Fruit fly (Drosophila melanogaster) whole organism, prepupa: Measurements from ENCODE around the gene CG8260.
A peak's percentile ranks its signal among the peaks of the same experiment; 100 is the strongest.

Source experiments
- Blimp-1 ChIP-seq: fragments of 200-800 bp; sonication (Bioruptor generic); optimal IDR thresholded peaks from 3 replicates; lab custom pipeline; 2017; ENCODE audit warnings: missing biosample characterization, missing genetic modification characterization, mild to moderate bottlenecking, moderate library complexity, missing genetic modification reagents
- CG10631 ChIP-seq: fragments of 200-800 bp; sonication (Bioruptor generic); optimal IDR thresholded peaks from 2 replicates; lab custom pipeline; 2016; ENCODE audit warnings: missing biosample characterization, missing genetic modification characterization
- CG11294 ChIP-seq: fragments of 200-800 bp; sonication (Bioruptor generic); IDR thresholded peaks from 2 replicates; pipeline ENCODE4 v1.3.6; 2022; ENCODE audit warnings: missing biosample characterization, missing genetic modification characterization
- Hr39 ChIP-seq: fragments of 200-800 bp; sonication (Bioruptor generic); optimal IDR thresholded peaks from 2 replicates; lab custom pipeline; 2016; ENCODE audit warnings: missing biosample characterization, missing genetic modification characterization
- OdsH ChIP-seq: fragments of 200-800 bp; sonication (Bioruptor generic); optimal IDR thresholded peaks from 3 replicates; lab custom pipeline; 2016; ENCODE audit warnings: missing biosample characterization, missing genetic modification characterization
- esn ChIP-seq: fragments of 200-800 bp; sonication (Bioruptor generic); optimal IDR thresholded peaks from 2 replicates; lab custom pipeline; 2016; ENCODE audit warnings: missing biosample characterization, mild to moderate bottlenecking, missing genetic modification characterization, moderate library complexity
- fkh ChIP-seq: fragments of 200-800 bp; sonication (Bioruptor generic); optimal IDR thresholded peaks from 3 replicates; lab custom pipeline; 2017; ENCODE audit warnings: missing biosample characterization, mild to moderate bottlenecking, missing genetic modification characterization, moderate library complexity
- ss ChIP-seq, 2 experiments: fragments of 200-800 bp; sonication (Bioruptor generic); optimal IDR thresholded peaks; 2 replicates in 1 of 2; 3 replicates in 1 of 2; lab custom pipeline; 2017 to 2018; ENCODE audit warnings: mild to moderate bottlenecking in 2 of 2, missing biosample characterization in 2 of 2, missing genetic modification characterization in 2 of 2, moderate library complexity in 1 of 2

Gene CG8260

DNA sequence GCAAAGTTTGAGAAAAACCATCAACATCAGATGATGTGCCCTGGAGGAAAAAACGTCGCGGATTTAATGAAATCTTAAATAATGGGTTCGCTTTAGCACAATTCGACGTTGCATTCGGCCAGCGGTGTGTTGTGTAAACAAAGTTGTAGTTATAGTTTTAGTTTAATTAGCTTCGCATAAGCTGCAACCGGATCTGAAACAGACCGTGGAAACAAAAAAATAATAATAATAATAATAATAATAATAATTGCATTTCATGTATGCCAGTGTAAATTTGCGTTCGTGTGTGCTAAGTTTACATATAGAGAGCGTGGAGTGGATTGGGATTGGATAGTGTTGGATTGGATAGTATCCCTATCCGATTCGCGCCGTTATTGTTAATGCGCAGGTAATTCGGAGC lies 48.7 kb downstream of the CG8260 start (continued):
- TF ChIP-seq Blimp-1: no peak
- TF ChIP-seq CG11294 (GFP tag; lab: Robert Waterston, UW): no peak
- TF ChIP-seq Hr39 (GFP tag; lab: Kevin White, UChicago): no peak
- no peak for TF ChIP-seq fkh (GFP tag; lab: Kevin White, UChicago)
- no peak for TF ChIP-seq OdsH (GFP tag; lab: Kevin White, UChicago)
- TF ChIP-seq ss (GFP tag; optimal IDR thresholded peaks at IDR 0.05; lab: Kevin White, UChicago): no peak
- TF ChIP-seq CG10631 (GFP tag; lab: Kevin White, UChicago): peak; percentile 36

DNA sequence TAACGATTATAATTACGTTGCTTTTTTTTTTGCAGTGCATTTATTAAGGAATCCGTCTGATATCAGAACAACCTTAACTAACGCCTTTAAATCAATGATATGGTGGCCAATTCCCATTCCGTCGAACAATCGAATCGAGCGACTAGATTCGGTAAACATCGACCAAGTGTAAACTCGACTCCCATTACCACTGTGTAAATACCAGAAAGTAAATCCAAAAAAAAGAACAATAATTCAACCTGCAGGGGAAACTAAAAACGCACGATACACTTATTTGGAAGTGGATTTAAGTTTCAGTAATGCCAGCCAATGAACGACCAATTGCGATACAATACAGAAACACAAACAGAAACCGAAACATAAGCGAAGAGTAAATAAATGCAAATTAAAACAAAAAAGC lies 49.4 kb downstream of the CG8260 start:
- TF ChIP-seq fkh (GFP tag; lab: Kevin White, UChicago) (peak; percentile 67), esn (GFP tag; lab: Kevin White, UChicago) (no peak)
